Fruit fly (Drosophila melanogaster): ENCODE results near the gene Fgop2.

Fgop2 gene

dm6 chr2L:6945088-6945487 lies at the start of gene Fgop2:
Gene Fgop2, minus strand, starts transcription at chr2L:6945289.
- no peak for TF ChIP-seq gl (tag; optimal IDR thresholded peaks at IDR 0.05)
- TF ChIP-seq Pif1B (GFP tag; optimal IDR thresholded peaks at IDR 0.05), result no peak
- no peak for TF ChIP-seq CG12605 (GFP tag; IDR thresholded peaks at IDR 0.05)
- no peak for TF ChIP-seq CG32121 (GFP tag; IDR thresholded peaks at IDR 0.05)
- TF ChIP-seq CG8301 (tag; optimal IDR thresholded peaks at IDR 0.05), result no peak
- no peak for TF ChIP-seq EcR (GFP tag; optimal IDR thresholded peaks at IDR 0.05)
- TF ChIP-seq Ets98B (GFP tag; IDR thresholded peaks at IDR 0.05), result no peak
- TF ChIP-seq CG10348 (GFP tag; IDR thresholded peaks at IDR 0.05), result no peak
- no peak for TF ChIP-seq D1 (tag; optimal IDR thresholded peaks at IDR 0.05)
- TF ChIP-seq Snoo (tag; optimal IDR thresholded peaks at IDR 0.05), result no peak
- no peak for TF ChIP-seq CG15710 (tag; optimal IDR thresholded peaks at IDR 0.05)
- TF ChIP-seq CG13204 (GFP tag; optimal IDR thresholded peaks at IDR 0.05), result no peak
- TF ChIP-seq rn (GFP tag; IDR thresholded peaks at IDR 0.05), result no peak
- TF ChIP-seq CG4496 (GFP tag; IDR thresholded peaks at IDR 0.05), result no peak

- peak; percentile 41 for TF ChIP-seq EcR (GFP tag; optimal IDR thresholded peaks at IDR 0.05)
- 0 out of 2 replicates have a peak, but pooled peaks have one; percentile 47 for TF ChIP-seq rn (GFP tag; IDR thresholded peaks at IDR 0.05)
- TF ChIP-seq gl (tag; optimal IDR thresholded peaks at IDR 0.05), result peak; percentile 23
- TF ChIP-seq Ets98B (GFP tag; IDR thresholded peaks at IDR 0.05), result peak; percentile 88
- TF ChIP-seq Pif1B (GFP tag; optimal IDR thresholded peaks at IDR 0.05), result peak; percentile 49
- peak; percentile 33 for TF ChIP-seq Snoo (tag; optimal IDR thresholded peaks at IDR 0.05)
- TF ChIP-seq CG15710 (tag; optimal IDR thresholded peaks at IDR 0.05), result peak; percentile 61
- TF ChIP-seq CG8159 (tag; optimal IDR thresholded peaks at IDR 0.05), result peak; percentile 67
- TF ChIP-seq D1 (tag; optimal IDR thresholded peaks at IDR 0.05), result no peak
- peak; percentile 58 for TF ChIP-seq Pif1A (GFP tag; optimal IDR thresholded peaks at IDR 0.05)
- TF ChIP-seq CG9948 (tag; optimal IDR thresholded peaks at IDR 0.05), result peak; percentile 38
- peak; percentile 65 for TF ChIP-seq CG34367 (tag; optimal IDR thresholded peaks at IDR 0.05)
- TF ChIP-seq CG8301 (tag; optimal IDR thresholded peaks at IDR 0.05), result peak; percentile 75
- TF ChIP-seq CG4496 (GFP tag; IDR thresholded peaks at IDR 0.05), result peak; percentile 87
- no peak for TF ChIP-seq CG13204 (GFP tag; optimal IDR thresholded peaks at IDR 0.05)
- peak; percentile 83 for TF ChIP-seq CG32121 (GFP tag; IDR thresholded peaks at IDR 0.05)
- TF ChIP-seq CG12605 (GFP tag; IDR thresholded peaks at IDR 0.05), result peak; percentile 77
- TF ChIP-seq CG17806 (tag; optimal IDR thresholded peaks at IDR 0.05), result peak; percentile 56
- TF ChIP-seq CG10348 (GFP tag; IDR thresholded peaks at IDR 0.05), result 0 out of 2 replicates have a peak, but pooled peaks have one; percentile 35
- TF ChIP-seq fd96Ca (GFP tag; IDR thresholded peaks at IDR 0.05), result peak; percentile 87
- TF ChIP-seq CG14655 (GFP tag; optimal IDR thresholded peaks at IDR 0.05), result peak; percentile 76
Measured at dm6 chr2L:6991085-6991484, 46.0 kb upstream of the Fgop2 start.

dm6 chr2L:6971597-6972036 lies 26.5 kb upstream of the Fgop2 start, which contains the start of gene snRNP-U1-70K:
Gene snRNP-U1-70K, minus strand, starts transcription at chr2L:6971737.
- TF ChIP-seq CG34367 (tag; optimal IDR thresholded peaks at IDR 0.05), result no peak

dm6 chr2L:6970813-6971212 lies 25.7 kb upstream of the Fgop2 start:
- TF ChIP-seq CG4496 (GFP tag; IDR thresholded peaks at IDR 0.05), result no peak
- TF ChIP-seq CG15710 (tag; optimal IDR thresholded peaks at IDR 0.05), result no peak
- TF ChIP-seq CG32121 (GFP tag; IDR thresholded peaks at IDR 0.05), result no peak
- no peak for TF ChIP-seq D1 (tag; optimal IDR thresholded peaks at IDR 0.05)
- no peak for TF ChIP-seq gl (tag; optimal IDR thresholded peaks at IDR 0.05)
- no peak for TF ChIP-seq fd96Ca (GFP tag; IDR thresholded peaks at IDR 0.05)
- TF ChIP-seq CG8159 (tag; optimal IDR thresholded peaks at IDR 0.05), result no peak
- TF ChIP-seq CG13204 (GFP tag; optimal IDR thresholded peaks at IDR 0.05), result no peak
- TF ChIP-seq CG14655 (GFP tag; optimal IDR thresholded peaks at IDR 0.05), result no peak
- TF ChIP-seq CG12605 (GFP tag; IDR thresholded peaks at IDR 0.05), result no peak

dm6 chr2L:6968013-6968517 lies 23.0 kb upstream of the Fgop2 start:
- TF ChIP-seq CG32121 (GFP tag; IDR thresholded peaks at IDR 0.05) (no peak), Snoo (tag; optimal IDR thresholded peaks at IDR 0.05) (peak; percentile 22), CG8301 (tag; optimal IDR thresholded peaks at IDR 0.05) (no peak), rn (GFP tag; IDR thresholded peaks at IDR 0.05) (0 out of 2 replicates have a peak, but pooled peaks have one; percentile 11), gl (tag; optimal IDR thresholded peaks at IDR 0.05) (no peak), CG12605 (GFP tag; IDR thresholded peaks at IDR 0.05) (peak; percentile 32; the same call in 1 of the 2 replicates), EcR (GFP tag; optimal IDR thresholded peaks at IDR 0.05) (no peak), CG4496 (GFP tag; IDR thresholded peaks at IDR 0.05) (peak; percentile 36; the same call in 1 of the 3 replicates), Pif1B (GFP tag; optimal IDR thresholded peaks at IDR 0.05) (no peak), CG10348 (GFP tag; IDR thresholded peaks at IDR 0.05) (no peak), Pif1A (GFP tag; optimal IDR thresholded peaks at IDR 0.05) (no peak), CG13204 (GFP tag; optimal IDR thresholded peaks at IDR 0.05) (no peak), CG15710 (tag; optimal IDR thresholded peaks at IDR 0.05) (no peak), CG17806 (tag; optimal IDR thresholded peaks at IDR 0.05) (peak; percentile 42), CG34367 (tag; optimal IDR thresholded peaks at IDR 0.05) (no peak), fd96Ca (GFP tag; IDR thresholded peaks at IDR 0.05) (no peak), D1 (tag; optimal IDR thresholded peaks at IDR 0.05) (no peak), CG14655 (GFP tag; optimal IDR thresholded peaks at IDR 0.05) (no peak), CG9948 (tag; optimal IDR thresholded peaks at IDR 0.05) (no peak), CG8159 (tag; optimal IDR thresholded peaks at IDR 0.05) (peak; percentile 32), Ets98B (GFP tag; IDR thresholded peaks at IDR 0.05) (peak; percentile 48)

dm6 chr2L:6967422-6968012 lies 22.4 kb upstream of the Fgop2 start, which contains the start of gene Sumo:
Gene Sumo, minus strand, starts transcription at chr2L:6967644.
- peak; percentile 6 for TF ChIP-seq CG15710 (tag; optimal IDR thresholded peaks at IDR 0.05)
- TF ChIP-seq CG9948 (tag; optimal IDR thresholded peaks at IDR 0.05), result no peak
- TF ChIP-seq EcR (GFP tag; optimal IDR thresholded peaks at IDR 0.05), result no peak
- TF ChIP-seq CG8301 (tag; optimal IDR thresholded peaks at IDR 0.05), result no peak
- TF ChIP-seq CG8159 (tag; optimal IDR thresholded peaks at IDR 0.05), result no peak
- peak; percentile 5; the same call in 1 of the 2 replicates for TF ChIP-seq Ets98B (GFP tag; IDR thresholded peaks at IDR 0.05)

Measured in whole organism, pupa.